2 worm cellular contexts compared by ENCODE assay signal in genomic region chrIII:10818364-10818763, ce11.
A peak's percentile ranks its signal among the peaks of the same experiment; 100 is the strongest.
TF ChIP-seq lines count a peak whose summit lies in the region.

No protein-coding gene starts in this region.

TF ChIP-seq in whole organism, L1 larva, 84 proteins besides CTCF, POLR2A, EP300 and RAD21 (continued from another document and continues in another):
- TF ChIP-seq unc-62 (GFP tag; optimal IDR thresholded peaks at IDR 0.05; lab: Kevin White, UChicago) (no peak), ceh-8 (GFP tag; optimal IDR thresholded peaks at IDR 0.05; lab: Kevin White, UChicago) (peak; percentile 27), ceh-63 (GFP tag; optimal IDR thresholded peaks at IDR 0.05; lab: Kevin White, UChicago) (no peak), egl-13 (tag; optimal IDR thresholded peaks at IDR 0.05; lab: Kevin White, UChicago) (peak; percentile 23), pag-3 (tag; optimal IDR thresholded peaks at IDR 0.05; lab: Kevin White, UChicago; ENCODE audit: borderline replicate concordance, insufficient read depth) (no peak), hlh-17 (GFP tag; optimal IDR thresholded peaks at IDR 0.05; lab: Kevin White, UChicago; ENCODE audit: borderline replicate concordance) (no peak), xbp-1 (tag; optimal IDR thresholded peaks at IDR 0.05; lab: Kevin White, UChicago) (peak; percentile 99), nhr-71 (tag; optimal IDR thresholded peaks at IDR 0.05; lab: Kevin White, UChicago) (peak; percentile 77), mep-1 (tag; optimal IDR thresholded peaks at IDR 0.05; lab: Kevin White, UChicago) (peak; percentile 72), lin-35 (GFP tag; optimal IDR thresholded peaks at IDR 0.05; lab: Kevin White, UChicago) (peak; percentile 56 to 81), sup-37 (GFP tag; optimal IDR thresholded peaks at IDR 0.05; lab: Kevin White, UChicago) (peak; percentile 3), nhr-28 (tag; optimal IDR thresholded peaks at IDR 0.05; lab: Kevin White, UChicago) (no peak), mef-2 (tag; optimal IDR thresholded peaks at IDR 0.05; lab: Kevin White, UChicago) (no peak), zip-4 (GFP tag; optimal IDR thresholded peaks at IDR 0.05; lab: Kevin White, UChicago) (no peak), ces-1 (GFP tag; optimal IDR thresholded peaks at IDR 0.05; lab: Kevin White, UChicago) (no peak), ama-1 (optimal IDR thresholded peaks at IDR 0.05; lab: Kevin White, UChicago) (peak; percentile 48), nhr-47 (tag; optimal IDR thresholded peaks at IDR 0.05; lab: Kevin White, UChicago) (peak; percentile 67), snu-23 (GFP tag; optimal IDR thresholded peaks at IDR 0.05; lab: Kevin White, UChicago) (peak; percentile 61), zag-1 (tag; optimal IDR thresholded peaks at IDR 0.05; lab: Kevin White, UChicago) (no peak), fkh-4 (tag; optimal IDR thresholded peaks at IDR 0.05; lab: Kevin White, UChicago; ENCODE audit: borderline replicate concordance) (no peak), fos-1 (tag; optimal IDR thresholded peaks at IDR 0.05; lab: Kevin White, UChicago) (peak; percentile 46), efl-1 (optimal IDR thresholded peaks at IDR 0.05; lab: Kevin White, UChicago) (peak; percentile 56 to 63), efl-1 (GFP tag; optimal IDR thresholded peaks at IDR 0.05 in 1 of 2; lab: Kevin White, UChicago) (peak; percentile 38 to 87), nhr-77 (tag; optimal IDR thresholded peaks at IDR 0.05; lab: Kevin White, UChicago) (peak; percentile 26), pqm-1 (tag; optimal IDR thresholded peaks at IDR 0.05; lab: Kevin White, UChicago) (no peak), lin-13 (GFP tag; optimal IDR thresholded peaks at IDR 0.05; lab: Kevin White, UChicago) (no peak), hpl-2 (GFP tag; optimal IDR thresholded peaks at IDR 0.05; lab: Kevin White, UChicago) (peak; percentile 10), vab-15 (tag; optimal IDR thresholded peaks at IDR 0.05; lab: Kevin White, UChicago) (no peak), unc-30 (tag; optimal IDR thresholded peaks at IDR 0.05; lab: Kevin White, UChicago) (no peak), unc-130 (tag; optimal IDR thresholded peaks at IDR 0.05; lab: Kevin White, UChicago) (peak; percentile 45), blmp-1 (tag; optimal IDR thresholded peaks at IDR 0.05; lab: Kevin White, UChicago) (peak; percentile 93), mab-9 (GFP tag; IDR thresholded peaks at IDR 0.05; lab: Robert Waterston, UW) (0 out of 2 replicates have a peak, but pooled peaks have one; percentile 44), lin-14 (GFP tag; optimal IDR thresholded peaks at IDR 0.05; lab: Kevin White, UChicago) (peak; percentile 85), F16B12.6 (tag; optimal IDR thresholded peaks at IDR 0.05; lab: Kevin White, UChicago) (peak; percentile 91), ztf-11 (tag; optimal IDR thresholded peaks at IDR 0.05; lab: Kevin White, UChicago) (peak in 1 of 2 experiments; percentile 8), lin-15B (tag; optimal IDR thresholded peaks at IDR 0.05; lab: Kevin White, UChicago) (peak; percentile 44), tlp-1 (tag; optimal IDR thresholded peaks at IDR 0.05; lab: Kevin White, UChicago) (no peak), rnt-1 (tag; optimal IDR thresholded peaks at IDR 0.05; lab: Kevin White, UChicago) (peak; percentile 35), dsc-1 (tag; optimal IDR thresholded peaks at IDR 0.05; lab: Kevin White, UChicago) (no peak), dpl-1 (GFP tag; optimal IDR thresholded peaks at IDR 0.05; lab: Kevin White, UChicago) (peak; percentile 53 to 67 (median 57)), elt-2 (tag; optimal IDR thresholded peaks at IDR 0.05; lab: Kevin White, UChicago) (peak; percentile 35), alr-1 (tag; optimal IDR thresholded peaks at IDR 0.05; lab: Kevin White, UChicago; ENCODE audit: borderline replicate concordance) (no peak), sptf-1 (tag; optimal IDR thresholded peaks at IDR 0.05; lab: Kevin White, UChicago) (no peak), swsn-7 (tag; optimal IDR thresholded peaks at IDR 0.05; lab: Kevin White, UChicago) (peak; percentile 68), ceh-82 (tag; optimal IDR thresholded peaks at IDR 0.05; lab: Kevin White, UChicago) (peak in 1 of 3 experiments; percentile 67), nhr-19 (GFP tag; conservative IDR thresholded peaks at IDR 0.05; lab: Robert Waterston, UW) (peak; percentile 25; the same call in 1 of the 2 replicates), lsy-2 (tag; optimal IDR thresholded peaks at IDR 0.05; lab: Kevin White, UChicago) (peak; percentile 39 to 72), aha-1 (tag; optimal IDR thresholded peaks at IDR 0.05; lab: Kevin White, UChicago) (no peak), nhr-90 (tag; optimal IDR thresholded peaks at IDR 0.05; lab: Kevin White, UChicago; ENCODE audit: poor library complexity) (peak; percentile 8), ets-5 (GFP tag; IDR thresholded peaks at IDR 0.05; lab: Robert Waterston, UW) (no peak), isw-1 (GFP tag; IDR thresholded peaks at IDR 0.05; lab: Robert Waterston, UW) (0 out of 2 replicates have a peak, but pooled peaks have one; percentile 2), nhr-12 (tag; optimal IDR thresholded peaks at IDR 0.05; lab: Kevin White, UChicago) (no peak), grh-1 (GFP tag; IDR thresholded peaks at IDR 0.05; lab: Robert Waterston, UW) (no peak), C34B4.2 (tag; optimal IDR thresholded peaks at IDR 0.05; lab: Kevin White, UChicago) (no peak), nhr-11 (tag; optimal IDR thresholded peaks at IDR 0.05; lab: Kevin White, UChicago) (no peak), mdl-1 (tag; optimal IDR thresholded peaks at IDR 0.05; lab: Kevin White, UChicago) (peak in 1 of 2 experiments; percentile 48), nhr-20 (tag; optimal IDR thresholded peaks at IDR 0.05; lab: Kevin White, UChicago) (peak; percentile 62), skn-1 (tag; optimal IDR thresholded peaks at IDR 0.05; lab: Kevin White, UChicago) (peak; percentile 26), fkh-8 (tag; optimal IDR thresholded peaks at IDR 0.05; lab: Kevin White, UChicago) (peak; percentile 65), nhr-76 (tag; optimal IDR thresholded peaks at IDR 0.05; lab: Kevin White, UChicago) (no peak), fkh-10 (GFP tag; optimal IDR thresholded peaks at IDR 0.05; lab: Kevin White, UChicago) (no peak), egl-27 (tag; optimal IDR thresholded peaks at IDR 0.05; lab: Kevin White, UChicago) (no peak), nhr-237 (tag; optimal IDR thresholded peaks at IDR 0.05; lab: Kevin White, UChicago) (no peak), jun-1 (tag; optimal IDR thresholded peaks at IDR 0.05; lab: Kevin White, UChicago) (peak; percentile 38), C04F5.9 (tag; optimal IDR thresholded peaks at IDR 0.05; lab: Kevin White, UChicago) (no peak)

TF ChIP-seq in whole organism, L3 larva, 47 proteins besides CTCF, POLR2A, EP300 and RAD21 (continued from another document):
- TF ChIP-seq tbx-2 (tag; optimal IDR thresholded peaks at IDR 0.05; lab: Kevin White, UChicago): no peak
- no peak for TF ChIP-seq unc-62 (GFP tag; optimal IDR thresholded peaks at IDR 0.05; lab: Kevin White, UChicago)
- TF ChIP-seq egl-5 (tag; optimal IDR thresholded peaks at IDR 0.05; lab: Kevin White, UChicago): no peak
- peak; percentile 82 for TF ChIP-seq nhr-23 (tag; optimal IDR thresholded peaks at IDR 0.05; lab: Kevin White, UChicago)
- no peak for TF ChIP-seq fkh-10 (GFP tag; optimal IDR thresholded peaks at IDR 0.05; lab: Kevin White, UChicago)
- TF ChIP-seq elt-3 (tag; optimal IDR thresholded peaks at IDR 0.05; lab: Kevin White, UChicago): no peak
- TF ChIP-seq nhr-237 (tag; optimal IDR thresholded peaks at IDR 0.05; lab: Kevin White, UChicago): no peak
- no peak for TF ChIP-seq nhr-12 (tag; optimal IDR thresholded peaks at IDR 0.05; lab: Kevin White, UChicago)
- TF ChIP-seq nhr-67 (tag; optimal IDR thresholded peaks at IDR 0.05; lab: Kevin White, UChicago): no peak
- TF ChIP-seq elt-2 (tag; optimal IDR thresholded peaks at IDR 0.05; lab: Kevin White, UChicago): peak; percentile 58
- no peak for TF ChIP-seq ztf-4 (tag; optimal IDR thresholded peaks at IDR 0.05; lab: Kevin White, UChicago)
- TF ChIP-seq jun-1 (tag; optimal IDR thresholded peaks at IDR 0.05; lab: Kevin White, UChicago): peak; percentile 39
- no peak for TF ChIP-seq aly-2 (tag; optimal IDR thresholded peaks at IDR 0.05; lab: Kevin White, UChicago)
- peak; percentile 50 for TF ChIP-seq ama-1 (optimal IDR thresholded peaks at IDR 0.05; lab: Kevin White, UChicago)
- no peak for TF ChIP-seq sea-2 (GFP tag; optimal IDR thresholded peaks at IDR 0.05; lab: Kevin White, UChicago)
- TF ChIP-seq ceh-9 (tag; optimal IDR thresholded peaks at IDR 0.05; lab: Kevin White, UChicago): no peak
- no peak for TF ChIP-seq ceh-82 (tag; optimal IDR thresholded peaks at IDR 0.05; lab: Kevin White, UChicago)
- no peak for TF ChIP-seq mml-1 (tag; optimal IDR thresholded peaks at IDR 0.05; lab: Kevin White, UChicago)
- TF ChIP-seq fkh-2 (tag; optimal IDR thresholded peaks at IDR 0.05; lab: Kevin White, UChicago): no peak
- no peak for TF ChIP-seq eor-1 (tag; optimal IDR thresholded peaks at IDR 0.05; lab: Kevin White, UChicago)
- TF ChIP-seq ceh-16 (tag; optimal IDR thresholded peaks at IDR 0.05; lab: Kevin White, UChicago): no peak
- TF ChIP-seq skn-1 (tag; optimal IDR thresholded peaks at IDR 0.05; lab: Kevin White, UChicago): peak; percentile 57
- peak; percentile 55 for TF ChIP-seq pha-4 (tag; optimal IDR thresholded peaks at IDR 0.05; lab: Kevin White, UChicago)
- no peak for TF ChIP-seq ztf-11 (tag; optimal IDR thresholded peaks at IDR 0.05; lab: Kevin White, UChicago)
- peak; percentile 58 for TF ChIP-seq hmg-11 (tag; optimal IDR thresholded peaks at IDR 0.05; lab: Kevin White, UChicago)
- peak; percentile 70 for TF ChIP-seq lin-39 (tag; optimal IDR thresholded peaks at IDR 0.05; lab: Kevin White, UChicago)
- peak; percentile 60 for TF ChIP-seq lin-15B (tag; optimal IDR thresholded peaks at IDR 0.05; lab: Kevin White, UChicago)
- no peak for TF ChIP-seq nhr-28 (tag; optimal IDR thresholded peaks at IDR 0.05; lab: Kevin White, UChicago)
